Fruit fly (Drosophila melanogaster) whole organism, embryonic: Measurements from ENCODE around the gene CG3841.

Source experiments
- Bgb ChIP-seq: fragments of 200-800 bp; sonication (Bioruptor generic); IDR thresholded peaks from 2 replicates; pipeline ENCODE4 v1.3.6; 2022; ENCODE audit warnings: missing biosample characterization, missing genetic modification characterization; ENCODE audit not compliant: partially characterized antibody
- CG10366 ChIP-seq: fragments of 200-800 bp; sonication (Bioruptor generic); IDR thresholded peaks from 2 replicates; pipeline ENCODE4 v1.3.6; 2022; ENCODE audit warnings: missing biosample characterization, missing genetic modification characterization
- CG10543 ChIP-seq: fragments of 200-800 bp; sonication (Bioruptor generic); optimal IDR thresholded peaks from 3 replicates; lab custom pipeline; 2017; ENCODE audit warnings: missing biosample characterization, mild to moderate bottlenecking, missing genetic modification characterization, moderate library complexity
- CG11695 ChIP-seq: fragments of 200-800 bp; sonication (Bioruptor generic); IDR thresholded peaks from 3 replicates; pipeline ENCODE4 v1.3.6; 2022; ENCODE audit warnings: missing biosample characterization, missing genetic modification characterization
- CG12155 ChIP-seq: fragments of 200-800 bp; sonication (Bioruptor generic); optimal IDR thresholded peaks from 3 replicates; lab custom pipeline; 2016; ENCODE audit warnings: missing biosample characterization, missing genetic modification characterization
- CG14710 ChIP-seq: fragments of 200-800 bp; sonication (Bioruptor generic); optimal IDR thresholded peaks from 3 replicates; lab custom pipeline; 2019; ENCODE audit warnings: missing biosample characterization, mild to moderate bottlenecking, missing genetic modification characterization, moderate library complexity
- CG1602 ChIP-seq: fragments of 200-800 bp; sonication (Bioruptor generic); optimal IDR thresholded peaks from 3 replicates; lab custom pipeline; 2016; ENCODE audit warnings: missing biosample characterization, missing genetic modification characterization
- CG1603 ChIP-seq: fragments of 200-800 bp; sonication (Bioruptor generic); optimal IDR thresholded peaks from 2 replicates; lab custom pipeline; 2019; ENCODE audit warnings: missing biosample characterization, mild to moderate bottlenecking, missing genetic modification characterization, moderate library complexity
- CG17385 ChIP-seq: fragments of 200-800 bp; sonication (Bioruptor generic); optimal IDR thresholded peaks from 3 replicates; lab custom pipeline; 2018; ENCODE audit warnings: missing biosample characterization, mild to moderate bottlenecking, missing genetic modification characterization
- CG17568 ChIP-seq: fragments of 200-800 bp; sonication (Bioruptor generic); optimal IDR thresholded peaks from 2 replicates; lab custom pipeline; 2018; ENCODE audit warnings: missing biosample characterization, mild to moderate bottlenecking, missing genetic modification characterization, moderate library complexity
- CG17912 ChIP-seq: fragments of 200-800 bp; sonication (Bioruptor generic); optimal IDR thresholded peaks from 2 replicates; lab custom pipeline; 2018; ENCODE audit warnings: missing biosample characterization, mild to moderate bottlenecking, missing genetic modification characterization
- CG18599 ChIP-seq: fragments of 200-800 bp; sonication (Bioruptor generic); optimal IDR thresholded peaks from 3 replicates; lab custom pipeline; 2017; ENCODE audit warnings: missing biosample characterization, missing genetic modification characterization, mild to moderate bottlenecking, moderate library complexity, missing genetic modification reagents
- CG2202 ChIP-seq: fragments of 200-800 bp; sonication (Bioruptor generic); optimal IDR thresholded peaks from 2 replicates; lab custom pipeline; 2018; ENCODE audit warnings: missing biosample characterization, mild to moderate bottlenecking, missing genetic modification characterization
- CG30431 ChIP-seq: fragments of 200-800 bp; sonication (Bioruptor generic); optimal IDR thresholded peaks from 2 replicates; lab custom pipeline; 2017; ENCODE audit warnings: missing biosample characterization, missing genetic modification characterization
- CG32772 ChIP-seq: fragments of 200-800 bp; sonication (Bioruptor generic); IDR thresholded peaks from 2 replicates; pipeline ENCODE4 v1.3.6; 2022; ENCODE audit warnings: missing biosample characterization, missing genetic modification characterization
- CG33557 ChIP-seq: fragments of 200-800 bp; sonication (Bioruptor generic); optimal IDR thresholded peaks from 2 replicates; lab custom pipeline; 2019; ENCODE audit warnings: missing biosample characterization, mild to moderate bottlenecking, missing genetic modification characterization, moderate library complexity
- CG34376 ChIP-seq: fragments of 200-800 bp; sonication (Bioruptor generic); optimal IDR thresholded peaks from 2 replicates; lab custom pipeline; 2018; ENCODE audit warnings: missing biosample characterization, mild to moderate bottlenecking, missing genetic modification characterization
- CG3726 ChIP-seq: fragments of 200-800 bp; sonication (Bioruptor generic); IDR thresholded peaks from 3 replicates; pipeline ENCODE4, ENCODE4 v1.3.6; 2022; ENCODE audit warnings: missing biosample characterization, missing genetic modification characterization
- CG7556 ChIP-seq: fragments of 200-800 bp; sonication (Bioruptor generic); optimal IDR thresholded peaks from 2 replicates; lab custom pipeline; 2017; ENCODE audit warnings: missing biosample characterization, mild to moderate bottlenecking, missing genetic modification characterization
- CG8089 ChIP-seq: fragments of 200-800 bp; sonication (Bioruptor generic); optimal IDR thresholded peaks from 3 replicates; lab custom pipeline; 2016; ENCODE audit warnings: missing biosample characterization, missing genetic modification characterization
- CG9797 ChIP-seq: fragments of 200-800 bp; sonication (Bioruptor generic); optimal IDR thresholded peaks from 3 replicates; lab custom pipeline; 2018; ENCODE audit warnings: missing biosample characterization, mild to moderate bottlenecking, missing genetic modification characterization
- CHES-1-like ChIP-seq: fragments of 200-800 bp; sonication (Bioruptor generic); optimal IDR thresholded peaks from 2 replicates; lab custom pipeline; 2016; ENCODE audit warnings: missing biosample characterization, missing genetic modification characterization
- CoRest ChIP-seq: fragments of 200-800 bp; sonication (Bioruptor generic); optimal IDR thresholded peaks from 3 replicates; lab custom pipeline; 2018; ENCODE audit warnings: missing biosample characterization, mild to moderate bottlenecking, missing genetic modification characterization, moderate library complexity
- CrebB ChIP-seq: fragments of 200-800 bp; sonication (Bioruptor generic); optimal IDR thresholded peaks from 3 replicates; lab custom pipeline; 2018; ENCODE audit warnings: missing biosample characterization, mild to moderate bottlenecking, missing genetic modification characterization
- Dfd ChIP-seq, 2 experiments: fragments of >200 bp; optimal IDR thresholded peaks; 2 replicates each; lab custom pipeline; 2017; ENCODE audit warnings: missing biosample characterization in 2 of 2, missing genetic modification characterization in 2 of 2
- Dip2 ChIP-seq: fragments of 200-800 bp; sonication (Bioruptor generic); IDR thresholded peaks from 2 replicates; pipeline ENCODE4 v1.3.6; 2022; ENCODE audit warnings: missing biosample characterization, missing genetic modification characterization
- HLH54F ChIP-seq: fragments of 200-800 bp; sonication (Bioruptor generic); optimal IDR thresholded peaks from 3 replicates; lab custom pipeline; 2016; ENCODE audit warnings: missing biosample characterization, missing genetic modification characterization
- Hey ChIP-seq: fragments of 200-800 bp; sonication (Bioruptor generic); optimal IDR thresholded peaks from 3 replicates; lab custom pipeline; 2018; ENCODE audit warnings: missing biosample characterization, mild to moderate bottlenecking, missing genetic modification characterization
- HmgZ ChIP-seq: fragments of 200-800 bp; sonication (Bioruptor generic); optimal IDR thresholded peaks from 2 replicates; lab custom pipeline; 2018; ENCODE audit warnings: missing biosample characterization, mild to moderate bottlenecking, missing genetic modification characterization
- Hr78 ChIP-seq, 2 experiments: fragments of 200-800 bp in 1 of 2; fragments of >200 bp in 1 of 2; sonication (Bioruptor generic) in 1 of 2; optimal IDR thresholded peaks; 2 replicates each; lab custom pipeline; 2017 to 2019; ENCODE audit warnings: missing biosample characterization in 2 of 2, missing genetic modification characterization in 2 of 2, mild to moderate bottlenecking in 1 of 2, moderate library complexity in 1 of 2
- Lhr ChIP-seq: fragments of 200-800 bp; sonication (Bioruptor generic); optimal IDR thresholded peaks from 3 replicates; lab custom pipeline; 2017; ENCODE audit warnings: mild to moderate bottlenecking, missing biosample characterization, missing genetic modification reagents, missing genetic modification characterization
- Myb ChIP-seq: fragments of 200-800 bp; sonication (Bioruptor generic); optimal IDR thresholded peaks from 2 replicates; lab custom pipeline; 2016; ENCODE audit warnings: missing biosample characterization, missing genetic modification characterization
- Ravus ChIP-seq: fragments of 200-800 bp; sonication (Bioruptor generic); IDR thresholded peaks from 2 replicates; pipeline ENCODE4 v1.3.6; 2022; ENCODE audit warnings: missing biosample characterization, missing genetic modification characterization
- cad ChIP-seq: fragments of >200 bp; optimal IDR thresholded peaks from 2 replicates; lab custom pipeline; 2017; ENCODE audit warnings: missing biosample characterization, missing genetic modification characterization
- cato ChIP-seq: fragments of 200-800 bp; sonication (Bioruptor generic); optimal IDR thresholded peaks from 2 replicates; lab custom pipeline; 2016; ENCODE audit warnings: missing biosample characterization, missing genetic modification characterization, borderline replicate concordance
- dpn ChIP-seq, 2 experiments: fragments of 200-800 bp; sonication (Bioruptor generic); optimal IDR thresholded peaks; 3 replicates each; lab custom pipeline; 2016; ENCODE audit warnings: missing biosample characterization in 2 of 2, missing genetic modification characterization in 2 of 2
- inv ChIP-seq: fragments of 200-800 bp; sonication (Bioruptor generic); IDR thresholded peaks from 2 replicates; pipeline ENCODE4 v1.3.6; 2022; ENCODE audit warnings: missing biosample characterization, missing genetic modification characterization; ENCODE audit not compliant: partially characterized antibody
- ken ChIP-seq: fragments of 200-800 bp; sonication (Bioruptor generic); IDR thresholded peaks from 3 replicates; pipeline ENCODE4 v1.3.6; 2022; ENCODE audit warnings: missing biosample characterization, missing genetic modification characterization
- maf-S ChIP-seq: fragments of 200-800 bp; sonication (Bioruptor generic); optimal IDR thresholded peaks from 2 replicates; lab custom pipeline; 2016; ENCODE audit warnings: missing biosample characterization, missing genetic modification characterization
- nerfin-1 ChIP-seq: fragments of 200-800 bp; sonication (Bioruptor generic); optimal IDR thresholded peaks from 3 replicates; lab custom pipeline; 2019; ENCODE audit warnings: missing biosample characterization, mild to moderate bottlenecking, missing genetic modification characterization, moderate library complexity
- peb ChIP-seq: fragments of 200-800 bp; sonication (Bioruptor generic); IDR thresholded peaks from 2 replicates; pipeline ENCODE4 v1.3.6; 2022; ENCODE audit warnings: missing biosample characterization, missing genetic modification characterization
- salm ChIP-seq: fragments of 200-800 bp; sonication (Bioruptor generic); optimal IDR thresholded peaks from 2 replicates; lab custom pipeline; 2018; ENCODE audit warnings: missing biosample characterization, mild to moderate bottlenecking, missing genetic modification characterization
- sens-2 ChIP-seq: fragments of 200-800 bp; sonication (Bioruptor generic); IDR thresholded peaks from 2 replicates; pipeline ENCODE4 v1.3.6; 2022; ENCODE audit warnings: missing biosample characterization, missing genetic modification characterization
- seq ChIP-seq: fragments of 200-800 bp; sonication (Bioruptor generic); IDR thresholded peaks from 2 replicates; pipeline ENCODE4 v1.3.6; 2022; ENCODE audit warnings: missing biosample characterization, missing genetic modification characterization
- slbo ChIP-seq: fragments of 200-800 bp; sonication (Bioruptor generic); IDR thresholded peaks from 2 replicates; pipeline ENCODE4 v1.3.6; 2022; ENCODE audit warnings: missing biosample characterization, missing genetic modification characterization
- tgo ChIP-seq: fragments of 200-800 bp; sonication (Bioruptor generic); IDR thresholded peaks from 3 replicates; pipeline ENCODE4 v1.3.6; 2022; ENCODE audit warnings: missing biosample characterization, missing genetic modification characterization
- tio ChIP-seq: fragments of 200-800 bp; sonication (Bioruptor generic); optimal IDR thresholded peaks from 2 replicates; lab custom pipeline; 2017; ENCODE audit warnings: missing biosample characterization, missing genetic modification characterization, inconsistent platforms
- z ChIP-seq: fragments of 200-800 bp; sonication (Bioruptor generic); IDR thresholded peaks from 3 replicates; pipeline ENCODE4 v1.3.6; 2022; ENCODE audit warnings: missing biosample characterization, missing genetic modification characterization
- zfh2 ChIP-seq: fragments of 200-800 bp; sonication (Bioruptor generic); optimal IDR thresholded peaks from 2 replicates; lab custom pipeline; 2016; ENCODE audit warnings: missing biosample characterization, missing genetic modification characterization

Gene CG3841

dm6 chr2L:9568360-9569088 is 20.8 kb upstream of the CG3841 start, which contains the start of gene brwl (continued):
- TF ChIP-seq peb: peak; percentile 98
- peak; percentile 98 for TF ChIP-seq cato
- TF ChIP-seq slbo: peak; percentile 98
- TF ChIP-seq Dfd (GFP tag; optimal IDR thresholded peaks at IDR 0.05; lab: Kevin White, UChicago): peak in 1 of 2 experiments; percentile 80
- TF ChIP-seq CG17385 (GFP tag; lab: Kevin White, UChicago): peak; percentile 96
- TF ChIP-seq CoRest (tag; lab: Kevin White, UChicago): peak; percentile 99
- peak; percentile 97 for TF ChIP-seq CHES-1-like (GFP tag; lab: Kevin White, UChicago)
- peak; percentile 83 for TF ChIP-seq CG17912 (GFP tag; lab: Kevin White, UChicago)
- TF ChIP-seq CG11695: peak; percentile 99
- peak; percentile 98 for TF ChIP-seq CG34376
- TF ChIP-seq Hey (tag; lab: Kevin White, UChicago): peak; percentile 90
- TF ChIP-seq CG30431 (GFP tag; lab: Kevin White, UChicago): peak; percentile 98
- TF ChIP-seq HLH54F: peak; percentile 97
- peak; percentile 95 for TF ChIP-seq sens-2 (GFP tag; lab: Robert Waterston, UW)
- TF ChIP-seq nerfin-1 (tag; lab: Kevin White, UChicago): peak; percentile 97
- peak; percentile 99 for TF ChIP-seq HmgZ (tag; lab: Kevin White, UChicago)
- TF ChIP-seq inv: no peak
- TF ChIP-seq CG10366 (GFP tag; lab: Robert Waterston, UW): peak; percentile 98
- peak; percentile 81; the same call in 2 of the 3 replicates for TF ChIP-seq z (GFP tag; lab: Robert Waterston, UW)
- TF ChIP-seq CG14710 (tag; lab: Kevin White, UChicago): peak; percentile 98
- peak; percentile 87 for TF ChIP-seq Myb
- TF ChIP-seq CG17568 (GFP tag; lab: Kevin White, UChicago): peak; percentile 96
- TF ChIP-seq CrebB: peak; percentile 98
- peak; percentile 99 for TF ChIP-seq CG10543
- peak; percentile 97 for TF ChIP-seq Lhr (GFP tag; lab: Kevin White, UChicago)
- TF ChIP-seq dpn (GFP tag; optimal IDR thresholded peaks at IDR 0.05; lab: Kevin White, UChicago): peak; percentile 99
- TF ChIP-seq CG3726 (GFP tag; lab: Robert Waterston, UW): peak; percentile 98
- TF ChIP-seq Bgb (GFP tag; lab: Robert Waterston, UW): peak; percentile 42
- TF ChIP-seq maf-S (GFP tag; lab: Kevin White, UChicago): peak; percentile 98
- peak; percentile 97 for TF ChIP-seq CG33557 (GFP tag; lab: Kevin White, UChicago)
- TF ChIP-seq seq (GFP tag; lab: Robert Waterston, UW): peak; percentile 98
- TF ChIP-seq CG18599 (GFP tag; lab: Kevin White, UChicago): peak; percentile 99
- TF ChIP-seq cad: no peak
- TF ChIP-seq tio: peak; percentile 99
- peak; percentile 96 for TF ChIP-seq ken (GFP tag; lab: Robert Waterston, UW)
- TF ChIP-seq CG8089: peak; percentile 96
- TF ChIP-seq Hr78 (GFP tag; optimal IDR thresholded peaks at IDR 0.05; lab: Kevin White, UChicago): peak in 1 of 2 experiments; percentile 95
- TF ChIP-seq CG1603 (tag; lab: Kevin White, UChicago): peak; percentile 98
- TF ChIP-seq salm (tag; lab: Kevin White, UChicago): peak; percentile 98
- peak; percentile 99 for TF ChIP-seq CG7556 (GFP tag; lab: Kevin White, UChicago)
- TF ChIP-seq CG32772: peak; percentile 98
- peak; percentile 77 for TF ChIP-seq Dip2
- TF ChIP-seq CG12155: peak; percentile 98
- peak; percentile 69 for TF ChIP-seq CG9797 (GFP tag; lab: Kevin White, UChicago)
- peak; percentile 97 for TF ChIP-seq CG2202 (tag; lab: Kevin White, UChicago)
- peak; percentile 96 for TF ChIP-seq zfh2 (GFP tag; lab: Kevin White, UChicago)
- peak; percentile 95 for TF ChIP-seq Ravus
- TF ChIP-seq CG1602: peak; percentile 99
- peak; percentile 99 for TF ChIP-seq tgo (GFP tag; lab: Robert Waterston, UW)
